Worm (Caenorhabditis elegans) whole organism, L4 larva: ENCODE data around the gene madf-5.

Source experiments
- F44E2.7 ChIP-seq: fragments of 200-800 bp; sonication (Bioruptor generic); IDR thresholded peaks from 2 replicates; pipeline ENCODE4 v2.1.2; 2022; ENCODE audit warnings: missing genetic modification characterization, missing compliant biosample characterization
- R02D3.7 ChIP-seq: fragments of 150-350 bp; sonication (generic microtip); optimal IDR thresholded peaks from 3 replicates; lab custom pipeline; 2014; ENCODE audit warnings: missing biosample characterization, missing genetic modification characterization
- cey-2 ChIP-seq: sonication (generic microtip); optimal IDR thresholded peaks from 3 replicates; lab custom pipeline; 2017; ENCODE audit warnings: missing genetic modification characterization, mild to moderate bottlenecking, missing compliant biosample characterization, antibody characterized with exemption, borderline replicate concordance; ENCODE audit not compliant: insufficient read depth
- mxl-3 ChIP-seq: fragments of 200-800 bp; sonication (Bioruptor generic); optimal IDR thresholded peaks from 2 replicates; lab custom pipeline; 2018; ENCODE audit warnings: mild to moderate bottlenecking, missing genetic modification characterization, missing compliant biosample characterization
- skn-1 ChIP-seq: fragments of 150-350 bp; optimal IDR thresholded peaks from 2 replicates; lab custom pipeline; 2014; ENCODE audit warnings: missing biosample characterization, missing genetic modification characterization
- tag-97 ChIP-seq: fragments of 200-800 bp; sonication (Bioruptor generic); IDR thresholded peaks from 2 replicates; pipeline ENCODE4 v1.3.6; 2022; ENCODE audit warnings: missing genetic modification characterization, missing compliant biosample characterization
- zag-1 ChIP-seq: fragments of 150-350 bp; optimal IDR thresholded peaks from 2 replicates; lab custom pipeline; 2014; ENCODE audit warnings: missing biosample characterization, missing genetic modification characterization

ce11 chrII:14550613-14551012 is 22.8 kb upstream of the madf-5 start, which contains the start of gene nlp-41:
- TF ChIP-seq R02D3.7 (tag; lab: Kevin White, UChicago): no peak
- TF ChIP-seq zag-1: no peak
- no peak for TF ChIP-seq tag-97 (GFP tag; lab: Robert Waterston, UW)
- TF ChIP-seq cey-2 (tag; lab: Kevin White, UChicago): no peak
- no peak for TF ChIP-seq F44E2.7
- TF ChIP-seq skn-1 (tag; lab: Kevin White, UChicago): no peak
- TF ChIP-seq mxl-3 (GFP tag; lab: Kevin White, UChicago): no peak
